Worm (Caenorhabditis elegans): Measurements from ENCODE around the gene srh-272.

The srh-272 gene

ce11 chrV:2871754-2872504 lies 8.8 kb downstream of the srh-272 start (continued):
- peak; percentile 40; the same call in 1 of the 2 replicates for TF ChIP-seq hsf-1 (GFP tag; IDR thresholded peaks at IDR 0.05)
- no peak for TF ChIP-seq rec-8 (tag; optimal IDR thresholded peaks at IDR 0.05)
- no peak for TF ChIP-seq nfya-1 (tag; optimal IDR thresholded peaks at IDR 0.05; ENCODE audit: borderline replicate concordance, insufficient read depth)
- no peak for TF ChIP-seq C17E4.6 (GFP tag; IDR thresholded peaks at IDR 0.05)
- TF ChIP-seq T07F8.4 (tag; optimal IDR thresholded peaks at IDR 0.05) = no peak
- TF ChIP-seq attf-3 (GFP tag; conservative IDR thresholded peaks at IDR 0.05) = no peak
- TF ChIP-seq ama-1 (optimal IDR thresholded peaks at IDR 0.05) = no peak
- no peak for TF ChIP-seq ama-1 (GFP tag; optimal IDR thresholded peaks at IDR 0.05)
- TF ChIP-seq B0336.3 (GFP tag; IDR thresholded peaks at IDR 0.05) = peak; percentile 37; the same call in 1 of the 2 replicates
- no peak for TF ChIP-seq tlf-1 (GFP tag; optimal IDR thresholded peaks at IDR 0.05)

ce11 chrV:2872947-2873346 lies 9.8 kb downstream of the srh-272 start:
- no peak for TF ChIP-seq tbp1 (GFP tag; optimal IDR thresholded peaks at IDR 0.05)
- 0 out of 2 replicates have a peak, but pooled peaks have one; percentile 20 for TF ChIP-seq madf-3 (GFP tag; IDR thresholded peaks at IDR 0.05)
- peak; percentile 98 for TF ChIP-seq F37B4.10 (GFP tag; IDR thresholded peaks at IDR 0.05)

- TF ChIP-seq somi-1 (GFP tag; optimal IDR thresholded peaks at IDR 0.05) (no peak), zim-3 (tag; optimal IDR thresholded peaks at IDR 0.05) (no peak), cebp-1 (GFP tag; IDR thresholded peaks at IDR 0.05) (no peak), cebp-1 (tag; optimal IDR thresholded peaks at IDR 0.05) (no peak), nhr-80 (tag; optimal IDR thresholded peaks at IDR 0.05) (peak; percentile 76), nhr-120 (GFP tag; IDR thresholded peaks at IDR 0.05) (no peak), egl-44 (GFP tag; IDR thresholded peaks at IDR 0.05) (no peak), ceh-79 (tag; optimal IDR thresholded peaks at IDR 0.05) (no peak), fkh-3 (tag; optimal IDR thresholded peaks at IDR 0.05) (no peak), madf-10 (tag; optimal IDR thresholded peaks at IDR 0.05) (no peak), Y53G8AR.9 (GFP tag; conservative IDR thresholded peaks at IDR 0.05) (no peak), C06A6.2 (GFP tag; conservative IDR thresholded peaks at IDR 0.05) (no peak), nfyb-1 (GFP tag; IDR thresholded peaks at IDR 0.05) (no peak), pbrm-1 (GFP tag; IDR thresholded peaks at IDR 0.05) (no peak), atf-7 (tag; optimal IDR thresholded peaks at IDR 0.05) (peak; percentile 5), Y79H2A.3 (GFP tag; conservative IDR thresholded peaks at IDR 0.05) (no peak)
These were observed 12.3 kb downstream of the srh-272 start, which contains the start of gene folt-2 for ce11 chrV:2875422-2875821. Gene folt-2 (minus strand): TSS chrV:2875600.

ce11 chrV:2876188-2876831 lies 13.2 kb downstream of the srh-272 start:
- TF ChIP-seq B0035.1 (tag; optimal IDR thresholded peaks at IDR 0.05) (no peak), F37B4.10 (GFP tag; IDR thresholded peaks at IDR 0.05) (peak; percentile 95; the same call in 1 of the 2 replicates), F52B5.7 (tag; optimal IDR thresholded peaks at IDR 0.05) (peak; percentile 0)

- no peak for TF ChIP-seq ccch-3 (GFP tag; optimal IDR thresholded peaks at IDR 0.05)
These were observed 14.4 kb downstream of the srh-272 start, which contains the start of gene F37B4.10 for ce11 chrV:2877509-2877908. Gene F37B4.10 (minus strand): TSS chrV:2877609.
